Fruit fly (Drosophila melanogaster): ENCODE results near the gene aay.

Gene aay

dm6 chr3L:9425838-9426237 lies 2.8 kb downstream of the aay start (continued):
- TF ChIP-seq eve (GFP tag; optimal IDR thresholded peaks at IDR 0.05): no peak
- no peak for TF ChIP-seq Neu2 (GFP tag; optimal IDR thresholded peaks at IDR 0.05; ENCODE audit: borderline replicate concordance)
- TF ChIP-seq Rx (GFP tag; IDR thresholded peaks at IDR 0.05): no peak
- TF ChIP-seq Fer3 (tag; optimal IDR thresholded peaks at IDR 0.05): no peak
- no peak for TF ChIP-seq hkb (optimal IDR thresholded peaks at IDR 0.05)
- peak; percentile 10; the same call in 1 of the 2 replicates for TF ChIP-seq hkb (GFP tag; IDR thresholded peaks at IDR 0.05)
- peak; percentile 14 for TF ChIP-seq Hmr (GFP tag; optimal IDR thresholded peaks at IDR 0.05)
- TF ChIP-seq klu (GFP tag; IDR thresholded peaks at IDR 0.05): no peak
- no peak for TF ChIP-seq tll (GFP tag; optimal IDR thresholded peaks at IDR 0.05)
- TF ChIP-seq CG12942 (GFP tag; optimal IDR thresholded peaks at IDR 0.05): no peak
- no peak for TF ChIP-seq slp2 (GFP tag; optimal IDR thresholded peaks at IDR 0.05)
- no peak for TF ChIP-seq jigr1 (GFP tag; IDR thresholded peaks at IDR 0.05)
- TF ChIP-seq sd (tag; optimal IDR thresholded peaks at IDR 0.05): no peak
- TF ChIP-seq pan (optimal IDR thresholded peaks at IDR 0.05): no peak
- peak in 1 of 2 experiments; percentile 24 for TF ChIP-seq pan (GFP tag; optimal IDR thresholded peaks at IDR 0.05 in 1 of 2, IDR thresholded peaks at IDR 0.05 in 1 of 2)
- no peak for TF ChIP-seq CG15479 (GFP tag; optimal IDR thresholded peaks at IDR 0.05)
- TF ChIP-seq Mad (GFP tag; optimal IDR thresholded peaks at IDR 0.05): no peak
- TF ChIP-seq Nf-YC (tag; optimal IDR thresholded peaks at IDR 0.05): no peak
- no peak for TF ChIP-seq dysf (GFP tag; IDR thresholded peaks at IDR 0.05)
- TF ChIP-seq CG31224 (GFP tag; IDR thresholded peaks at IDR 0.05): no peak
- no peak for TF ChIP-seq Scr (GFP tag; IDR thresholded peaks at IDR 0.05; ENCODE audit: partially characterized antibody)
- no peak for TF ChIP-seq lov (optimal IDR thresholded peaks at IDR 0.05)
- no peak for TF ChIP-seq lov (GFP tag; IDR thresholded peaks at IDR 0.05)
- no peak for TF ChIP-seq CG34422 (GFP tag; IDR thresholded peaks at IDR 0.05)
- TF ChIP-seq MBD-R2 (GFP tag; IDR thresholded peaks at IDR 0.05): no peak
- TF ChIP-seq CG8290 (GFP tag; optimal IDR thresholded peaks at IDR 0.05): no peak
- no peak for TF ChIP-seq CG8290 (tag; optimal IDR thresholded peaks at IDR 0.05)
- TF ChIP-seq Sox102F (GFP tag; optimal IDR thresholded peaks at IDR 0.05): peak; percentile 32
- TF ChIP-seq ap (GFP tag; IDR thresholded peaks at IDR 0.05): no peak
- TF ChIP-seq CG11723 (GFP tag; optimal IDR thresholded peaks at IDR 0.05): no peak
- TF ChIP-seq unc-4 (GFP tag; IDR thresholded peaks at IDR 0.05; ENCODE audit: partially characterized antibody): no peak
- TF ChIP-seq CG1529 (GFP tag; optimal IDR thresholded peaks at IDR 0.05): no peak
- TF ChIP-seq Ravus (GFP tag; IDR thresholded peaks at IDR 0.05): no peak
- TF ChIP-seq pum (GFP tag; optimal IDR thresholded peaks at IDR 0.05): no peak
- TF ChIP-seq CG5180 (GFP tag; optimal IDR thresholded peaks at IDR 0.05): no peak
- no peak for TF ChIP-seq bbx (GFP tag; IDR thresholded peaks at IDR 0.05; ENCODE audit: partially characterized antibody)
- TF ChIP-seq CG12155 (GFP tag; optimal IDR thresholded peaks at IDR 0.05): no peak
- no peak for TF ChIP-seq croc (GFP tag; conservative IDR thresholded peaks at IDR 0.05)
- no peak for TF ChIP-seq zfh2 (GFP tag; optimal IDR thresholded peaks at IDR 0.05)
- TF ChIP-seq mld (GFP tag; IDR thresholded peaks at IDR 0.05; ENCODE audit: partially characterized antibody): no peak
- no peak for TF ChIP-seq CG6254 (GFP tag; optimal IDR thresholded peaks at IDR 0.05)
- peak; percentile 26; the same call in 1 of the 2 replicates for TF ChIP-seq CG14441 (GFP tag; IDR thresholded peaks at IDR 0.05)
- peak; percentile 32 for TF ChIP-seq CG4328 (GFP tag; optimal IDR thresholded peaks at IDR 0.05)
- no peak for TF ChIP-seq Dip2 (GFP tag; IDR thresholded peaks at IDR 0.05)
- TF ChIP-seq Rfx (GFP tag; IDR thresholded peaks at IDR 0.05): no peak; the same call in 1 of the 2 replicates
- no peak for TF ChIP-seq CG6272 (GFP tag; IDR thresholded peaks at IDR 0.05)
- no peak for TF ChIP-seq CG14667 (GFP tag; IDR thresholded peaks at IDR 0.05)
- TF ChIP-seq CG15073 (GFP tag; optimal IDR thresholded peaks at IDR 0.05): no peak
- TF ChIP-seq CG10979 (tag; optimal IDR thresholded peaks at IDR 0.05): peak; percentile 12
- TF ChIP-seq CG4282 (GFP tag; optimal IDR thresholded peaks at IDR 0.05): no peak
- TF ChIP-seq fd64A (GFP tag; optimal IDR thresholded peaks at IDR 0.05): no peak
- no peak for TF ChIP-seq Atf6 (GFP tag; IDR thresholded peaks at IDR 0.05)
- no peak for TF ChIP-seq lilli (GFP tag; optimal IDR thresholded peaks at IDR 0.05)

Data from whole organism, embryonic.